Fruit fly (Drosophila melanogaster) whole organism, prepupa: ENCODE results near the gene CG34398.

Experiments
- CG10631 ChIP-seq: fragments of 200-800 bp; sonication (Bioruptor generic); optimal IDR thresholded peaks from 2 replicates; lab custom pipeline; 2016; ENCODE audit warnings: missing biosample characterization, missing genetic modification characterization
- CG11294 ChIP-seq: fragments of 200-800 bp; sonication (Bioruptor generic); IDR thresholded peaks from 2 replicates; pipeline ENCODE4 v1.3.6; 2022; ENCODE audit warnings: missing biosample characterization, missing genetic modification characterization
- CG11762 ChIP-seq: fragments of 200-800 bp; sonication (Bioruptor generic); optimal IDR thresholded peaks from 3 replicates; lab custom pipeline; 2016; ENCODE audit warnings: missing biosample characterization, missing genetic modification characterization; ENCODE audit not compliant: insufficient read depth
- CG11902 ChIP-seq: fragments of 200-800 bp; sonication (Bioruptor generic); optimal IDR thresholded peaks from 3 replicates; lab custom pipeline; 2016; ENCODE audit warnings: missing biosample characterization, missing genetic modification characterization
- CG15336 ChIP-seq: fragments of 200-800 bp; sonication (Bioruptor generic); IDR thresholded peaks from 2 replicates; pipeline ENCODE4 v1.3.6; 2022; ENCODE audit warnings: missing biosample characterization, missing genetic modification characterization
- CG1621 ChIP-seq: fragments of 200-800 bp; sonication (Bioruptor generic); optimal IDR thresholded peaks from 3 replicates; lab custom pipeline; 2018; ENCODE audit warnings: missing biosample characterization, mild to moderate bottlenecking, missing genetic modification characterization
- CG34406 ChIP-seq: fragments of 200-800 bp; sonication (Bioruptor generic); optimal IDR thresholded peaks from 3 replicates; lab custom pipeline; 2016; ENCODE audit warnings: missing biosample characterization, missing genetic modification characterization
- CG3919 ChIP-seq: fragments of 200-800 bp; sonication (Bioruptor generic); optimal IDR thresholded peaks from 3 replicates; lab custom pipeline; 2016; ENCODE audit warnings: missing biosample characterization, missing genetic modification characterization
- CG4318 ChIP-seq: fragments of 200-800 bp; sonication (Bioruptor generic); optimal IDR thresholded peaks from 3 replicates; lab custom pipeline; 2017; ENCODE audit warnings: missing biosample characterization, mild to moderate bottlenecking, missing genetic modification characterization
- CG6792 ChIP-seq: fragments of 200-800 bp; sonication (Bioruptor generic); optimal IDR thresholded peaks from 3 replicates; lab custom pipeline; 2016; ENCODE audit warnings: missing biosample characterization, missing genetic modification characterization
- CG6808 ChIP-seq: fragments of 200-800 bp; sonication (Bioruptor generic); optimal IDR thresholded peaks from 3 replicates; lab custom pipeline; 2017; ENCODE audit warnings: missing biosample characterization, missing genetic modification characterization, mild to moderate bottlenecking, moderate library complexity, missing genetic modification reagents
- CG7368 ChIP-seq: fragments of 200-800 bp; sonication (Bioruptor generic); optimal IDR thresholded peaks from 3 replicates; lab custom pipeline; 2016; ENCODE audit warnings: missing biosample characterization, missing genetic modification characterization
- CG8119 ChIP-seq: fragments of 200-800 bp; sonication (Bioruptor generic); IDR thresholded peaks from 3 replicates; pipeline ENCODE4 v1.3.6; 2022; ENCODE audit warnings: missing biosample characterization, missing genetic modification characterization
- CG8319 ChIP-seq: fragments of 200-800 bp; sonication (Bioruptor generic); optimal IDR thresholded peaks from 3 replicates; lab custom pipeline; 2016; ENCODE audit warnings: missing biosample characterization, missing genetic modification characterization
- CG8632 ChIP-seq: fragments of 200-800 bp; sonication (Bioruptor generic); optimal IDR thresholded peaks from 3 replicates; lab custom pipeline; 2016; ENCODE audit warnings: missing biosample characterization, missing genetic modification characterization
- CG9139 ChIP-seq: fragments of 200-800 bp; sonication (Bioruptor generic); optimal IDR thresholded peaks from 3 replicates; lab custom pipeline; 2017; ENCODE audit warnings: missing biosample characterization, mild to moderate bottlenecking, missing genetic modification characterization
- Eip75B ChIP-seq: fragments of 200-800 bp; sonication (Bioruptor generic); optimal IDR thresholded peaks from 3 replicates; lab custom pipeline; 2016; ENCODE audit warnings: missing biosample characterization, missing genetic modification characterization
- Eip78C ChIP-seq: fragments of 200-800 bp; sonication (Bioruptor generic); peaks from one replicate; lab custom pipeline; 2016; ENCODE audit warnings: missing biosample characterization, missing genetic modification characterization
- Eip93F ChIP-seq: fragments of 200-800 bp; sonication (Bioruptor generic); optimal IDR thresholded peaks from 2 replicates; lab custom pipeline; 2016; ENCODE audit warnings: missing biosample characterization, mild to moderate bottlenecking, missing genetic modification characterization
- Hr38 ChIP-seq: sonication (Bioruptor generic); optimal IDR thresholded peaks from 2 replicates; lab custom pipeline; 2016; ENCODE audit warnings: missing biosample characterization, missing genetic modification characterization
- Lpt ChIP-seq: fragments of 200-800 bp; sonication (Bioruptor generic); optimal IDR thresholded peaks from 3 replicates; lab custom pipeline; 2016; ENCODE audit warnings: missing biosample characterization, missing genetic modification characterization
- OdsH ChIP-seq: fragments of 200-800 bp; sonication (Bioruptor generic); optimal IDR thresholded peaks from 3 replicates; lab custom pipeline; 2016; ENCODE audit warnings: missing biosample characterization, missing genetic modification characterization
- Smox ChIP-seq: fragments of 200-800 bp; sonication (Bioruptor generic); optimal IDR thresholded peaks from 3 replicates; lab custom pipeline; 2016; ENCODE audit warnings: missing biosample characterization, missing genetic modification characterization
- Sox14 ChIP-seq: fragments of 200-800 bp; sonication (Bioruptor generic); optimal IDR thresholded peaks from 3 replicates; lab custom pipeline; 2016; ENCODE audit warnings: missing biosample characterization, missing genetic modification characterization
- dac ChIP-seq: fragments of 200-800 bp; sonication (Bioruptor generic); optimal IDR thresholded peaks from 2 replicates; lab custom pipeline; 2017; ENCODE audit warnings: missing biosample characterization, mild to moderate bottlenecking, missing genetic modification characterization
- fd59A ChIP-seq: fragments of 200-800 bp; sonication (Bioruptor generic); optimal IDR thresholded peaks from 2 replicates; lab custom pipeline; 2017; ENCODE audit warnings: missing biosample characterization, mild to moderate bottlenecking, missing genetic modification characterization, missing genetic modification reagents
- fd85E ChIP-seq: fragments of 200-800 bp; sonication (Bioruptor generic); optimal IDR thresholded peaks from 3 replicates; lab custom pipeline; 2016; ENCODE audit warnings: missing biosample characterization, missing genetic modification characterization
- fkh ChIP-seq: fragments of 200-800 bp; sonication (Bioruptor generic); optimal IDR thresholded peaks from 3 replicates; lab custom pipeline; 2017; ENCODE audit warnings: missing biosample characterization, mild to moderate bottlenecking, missing genetic modification characterization, moderate library complexity
- lz ChIP-seq: fragments of 200-800 bp; sonication (Bioruptor generic); optimal IDR thresholded peaks from 3 replicates; lab custom pipeline; 2016; ENCODE audit warnings: missing biosample characterization, missing genetic modification characterization
- pdm3 ChIP-seq: fragments of 200-800 bp; sonication (Bioruptor generic); optimal IDR thresholded peaks from 3 replicates; lab custom pipeline; 2016; ENCODE audit warnings: missing biosample characterization, missing genetic modification characterization
- salr ChIP-seq, 2 experiments: fragments of 200-800 bp; sonication (Bioruptor generic); optimal IDR thresholded peaks; 3 replicates each; lab custom pipeline; 2016 to 2018; ENCODE audit warnings: missing biosample characterization in 2 of 2, missing genetic modification characterization in 2 of 2, mild to moderate bottlenecking in 1 of 2
- spab ChIP-seq: fragments of 200-800 bp; sonication (Bioruptor generic); optimal IDR thresholded peaks from 2 replicates; lab custom pipeline; 2017; ENCODE audit warnings: missing biosample characterization, mild to moderate bottlenecking, missing genetic modification characterization, missing genetic modification reagents
- ss ChIP-seq, 2 experiments: fragments of 200-800 bp; sonication (Bioruptor generic); optimal IDR thresholded peaks; 2 replicates in 1 of 2; 3 replicates in 1 of 2; lab custom pipeline; 2017 to 2018; ENCODE audit warnings: mild to moderate bottlenecking in 2 of 2, missing biosample characterization in 2 of 2, missing genetic modification characterization in 2 of 2, moderate library complexity in 1 of 2
- svp ChIP-seq: fragments of 200-800 bp; sonication (Bioruptor generic); peaks from one replicate; lab custom pipeline; 2016; ENCODE audit warnings: missing biosample characterization, missing genetic modification characterization
- topi ChIP-seq: fragments of 200-800 bp; sonication (Bioruptor generic); optimal IDR thresholded peaks from 3 replicates; lab custom pipeline; 2016; ENCODE audit warnings: missing biosample characterization, missing genetic modification characterization
- vri ChIP-seq: fragments of 200-800 bp; sonication (Bioruptor generic); optimal IDR thresholded peaks from 3 replicates; lab custom pipeline; 2016; ENCODE audit warnings: missing biosample characterization, mild to moderate bottlenecking, missing genetic modification characterization

Gene CG34398

dm6 chr2L:8860767-8861166 is 37.8 kb upstream of the CG34398 start (continued):
- no peak for TF ChIP-seq fd85E (GFP tag; lab: Kevin White, UChicago)
- TF ChIP-seq svp, result peak; percentile 76
- peak; percentile 13 for TF ChIP-seq CG9139
- no peak for TF ChIP-seq CG8632 (GFP tag; lab: Kevin White, UChicago)
- TF ChIP-seq CG1621 (tag; lab: Kevin White, UChicago), result peak; percentile 13
- TF ChIP-seq Smox (GFP tag; lab: Kevin White, UChicago), result peak; percentile 42
- TF ChIP-seq CG34406 (GFP tag; lab: Kevin White, UChicago), result peak; percentile 28
- TF ChIP-seq CG4318 (GFP tag; lab: Kevin White, UChicago), result no peak
- TF ChIP-seq CG8319 (GFP tag; lab: Kevin White, UChicago), result no peak
- TF ChIP-seq Lpt (GFP tag; lab: Kevin White, UChicago), result no peak
- peak; percentile 53; the same call in 1 of the 2 replicates for TF ChIP-seq CG15336 (GFP tag; lab: Robert Waterston, UW)
- TF ChIP-seq Eip78C (GFP tag; lab: Kevin White, UChicago), result peak; percentile 78
- peak in 1 of 2 experiments; percentile 28 for TF ChIP-seq ss (GFP tag; optimal IDR thresholded peaks at IDR 0.05; lab: Kevin White, UChicago)
- no peak for TF ChIP-seq Eip93F (GFP tag; lab: Kevin White, UChicago)
- no peak for TF ChIP-seq vri (GFP tag; lab: Kevin White, UChicago)
- peak; percentile 50 for TF ChIP-seq lz (GFP tag; lab: Kevin White, UChicago)
- peak; percentile 36 for TF ChIP-seq fd59A (GFP tag; lab: Kevin White, UChicago)
- TF ChIP-seq CG11902 (GFP tag; lab: Kevin White, UChicago), result peak; percentile 10
- TF ChIP-seq Sox14 (GFP tag; lab: Kevin White, UChicago), result peak; percentile 21
- TF ChIP-seq CG7368 (GFP tag; lab: Kevin White, UChicago), result peak; percentile 27
- no peak for TF ChIP-seq dac (GFP tag; lab: Kevin White, UChicago)
- TF ChIP-seq CG8119 (GFP tag; lab: Robert Waterston, UW), result peak; percentile 61; the same call in 1 of the 3 replicates
- peak; percentile 54 for TF ChIP-seq CG11294 (GFP tag; lab: Robert Waterston, UW)
- TF ChIP-seq CG11762 (GFP tag; lab: Kevin White, UChicago), result peak; percentile 21
- TF ChIP-seq Eip75B (GFP tag; lab: Kevin White, UChicago), result peak; percentile 50
- TF ChIP-seq spab (GFP tag; lab: Kevin White, UChicago), result peak; percentile 31
- peak; percentile 40 for TF ChIP-seq CG6792
- TF ChIP-seq pdm3 (GFP tag; lab: Kevin White, UChicago), result peak; percentile 12
- TF ChIP-seq salr (GFP tag; optimal IDR thresholded peaks at IDR 0.05; lab: Kevin White, UChicago), result no peak
- peak; percentile 72 for TF ChIP-seq topi
- peak; percentile 40 for TF ChIP-seq OdsH (GFP tag; lab: Kevin White, UChicago)

- no peak for TF ChIP-seq CG6808 (GFP tag; lab: Kevin White, UChicago)
- TF ChIP-seq CG3919 (GFP tag; lab: Kevin White, UChicago), result no peak
- TF ChIP-seq vri (GFP tag; lab: Kevin White, UChicago), result no peak
- no peak for TF ChIP-seq CG10631 (GFP tag; lab: Kevin White, UChicago)
- no peak for TF ChIP-seq CG8119 (GFP tag; lab: Robert Waterston, UW)
- TF ChIP-seq dac (GFP tag; lab: Kevin White, UChicago), result no peak
- TF ChIP-seq CG7368 (GFP tag; lab: Kevin White, UChicago), result no peak
- no peak for TF ChIP-seq Hr38 (GFP tag; lab: Kevin White, UChicago)
- TF ChIP-seq, all 60 proteins: peak for 0
Observed at dm6 chr2L:8862476-8862875, 36.1 kb upstream of the CG34398 start, which contains the start of gene CG32986. Gene CG32986, plus strand, starts transcription at chr2L:8862776.

dm6 chr2L:8863511-8863910 is 35.1 kb upstream of the CG34398 start, which contains the start of gene CG32987:
Gene CG32987, plus strand, starts transcription at chr2L:8863811.
- TF ChIP-seq fkh (GFP tag; lab: Kevin White, UChicago) (no peak), svp (peak; percentile 28)
